Fruit fly (Drosophila melanogaster): ENCODE data around the gene CG5882.

CG5882 gene

dm6 chr3R:27118346-27118745, at the start of gene CG5882:
CG5882 (plus strand) TSS chr3R:27118646.
- TF ChIP-seq CG17801 (GFP tag; optimal IDR thresholded peaks at IDR 0.05; ENCODE audit: partially characterized antibody), result no peak

dm6 chr3R:27069201-27069600, 49.2 kb upstream of the CG5882 start:
- TF ChIP-seq CG17801 (GFP tag; optimal IDR thresholded peaks at IDR 0.05; ENCODE audit: partially characterized antibody), result no peak

- peak; percentile 23 for TF ChIP-seq CG17801 (GFP tag; optimal IDR thresholded peaks at IDR 0.05; ENCODE audit: partially characterized antibody)
These were observed 48.4 kb upstream of the CG5882 start, which contains the start of gene spz for dm6 chr3R:27069810-27070625. spz (minus strand) TSS chr3R:27070070.

DNA sequence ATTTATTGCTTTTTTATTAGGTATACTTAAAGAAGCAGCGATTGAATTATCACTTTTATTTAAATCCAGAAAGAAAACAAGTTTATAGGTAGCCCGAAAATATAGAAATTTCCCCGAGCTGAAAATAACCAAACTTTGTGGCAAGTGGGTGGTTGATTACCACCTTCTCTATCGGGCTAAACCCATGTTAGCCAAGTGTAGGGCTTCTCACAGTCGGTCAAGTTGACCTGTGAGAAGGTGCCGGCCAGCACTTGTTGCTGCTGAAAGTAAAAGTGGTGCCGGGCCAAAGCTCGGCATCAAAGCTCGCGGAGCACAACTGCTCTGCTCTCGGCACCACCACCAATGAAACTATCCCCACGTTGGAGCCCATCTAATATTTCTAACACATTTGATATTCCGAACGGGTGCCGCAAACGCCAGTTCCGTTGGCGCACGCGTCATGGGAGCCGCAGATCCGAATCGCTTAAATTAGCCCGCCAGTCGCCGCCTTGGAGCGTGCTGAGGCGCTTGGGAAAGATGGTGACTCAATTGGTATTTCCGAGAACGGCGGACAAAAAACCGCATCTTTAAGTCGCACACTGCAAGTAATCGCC, 47.4 kb upstream of the CG5882 start:
- TF ChIP-seq CG17801 (GFP tag; optimal IDR thresholded peaks at IDR 0.05; ENCODE audit: partially characterized antibody), result no peak

DNA sequence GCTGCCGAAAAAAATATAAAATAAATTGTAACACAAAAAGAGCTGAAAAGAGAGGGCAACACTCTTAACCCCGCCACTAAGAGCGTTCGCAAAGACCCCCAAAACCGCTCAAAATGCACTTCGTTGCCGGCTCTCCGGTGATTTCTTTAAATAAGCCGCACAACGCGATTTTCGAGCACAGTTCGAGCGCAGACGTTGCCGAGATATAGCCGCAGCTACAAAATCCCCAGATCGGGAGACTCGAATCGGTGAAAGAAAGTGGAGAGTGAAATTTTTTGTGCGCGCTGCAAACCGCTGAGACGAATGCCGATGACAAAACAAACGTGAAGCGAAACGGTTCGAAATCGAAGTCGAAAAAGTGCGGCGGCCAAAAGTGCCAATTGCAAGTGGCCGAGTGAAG, 42.8 kb upstream of the CG5882 start, which contains the start of gene CG14257:
Gene CG14257 (plus strand): TSS at position 177 of the 400 bp plus-strand sequence.
- no peak for TF ChIP-seq CG17801 (GFP tag; optimal IDR thresholded peaks at IDR 0.05; ENCODE audit: partially characterized antibody)

dm6 chr3R:27076618-27077017, 41.8 kb upstream of the CG5882 start:
- no peak for TF ChIP-seq CG17801 (GFP tag; optimal IDR thresholded peaks at IDR 0.05; ENCODE audit: partially characterized antibody)

dm6 chr3R:27082752-27083151, 35.7 kb upstream of the CG5882 start:
- TF ChIP-seq CG17801 (GFP tag; optimal IDR thresholded peaks at IDR 0.05; ENCODE audit: partially characterized antibody), result no peak

- TF ChIP-seq CG17801 (GFP tag; optimal IDR thresholded peaks at IDR 0.05; ENCODE audit: partially characterized antibody), result no peak
These were observed 33.9 kb upstream of the CG5882 start for dm6 chr3R:27084528-27085052.

DNA sequence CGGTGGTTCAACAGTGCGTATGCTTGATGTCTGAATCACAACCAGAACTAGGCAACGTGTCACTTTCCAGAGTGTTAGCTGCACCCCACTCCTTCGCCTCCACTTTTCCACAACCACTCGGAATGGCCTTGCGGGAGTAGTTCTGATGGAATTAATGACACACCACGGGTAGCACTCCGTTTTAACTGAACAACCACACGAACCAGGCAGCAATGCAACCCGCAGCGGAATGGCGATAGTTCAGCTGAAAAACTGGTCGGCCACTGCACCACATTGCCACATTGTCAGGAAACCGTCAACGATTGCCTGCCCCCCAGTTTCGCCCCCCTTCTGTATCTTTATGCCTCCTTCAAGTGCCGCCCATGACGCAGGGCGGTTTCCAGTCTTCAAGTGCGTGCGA, 30.9 kb upstream of the CG5882 start, which contains the start of gene Cpr97Ea:
Gene Cpr97Ea (minus strand): TSS at position 230 of the 400 bp plus-strand sequence.
- TF ChIP-seq CG17801 (GFP tag; optimal IDR thresholded peaks at IDR 0.05; ENCODE audit: partially characterized antibody), result no peak

DNA sequence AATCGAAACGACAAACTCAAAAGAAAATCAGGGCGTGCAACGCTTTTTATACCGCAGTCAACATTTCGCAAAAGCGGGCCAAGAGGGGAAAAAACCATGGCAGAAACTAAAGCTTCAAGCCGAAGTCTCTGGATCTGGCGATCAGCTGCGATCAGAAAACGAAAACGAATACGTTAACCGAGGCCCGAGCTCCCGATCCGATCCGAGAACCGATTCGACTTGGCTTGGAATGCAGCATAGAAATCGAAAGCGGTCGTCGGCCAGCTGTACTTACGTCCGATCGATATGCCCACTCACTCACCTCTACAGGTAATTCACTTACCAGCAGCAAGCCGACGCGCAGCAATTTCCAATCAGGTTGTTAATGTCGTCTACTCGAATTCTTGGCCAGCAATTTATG, 27.3 kb upstream of the CG5882 start, which contains the start of gene Cpr97Eb:
Gene Cpr97Eb (minus strand): TSS at position 25 of the 400 bp plus-strand sequence.
- no peak for TF ChIP-seq CG17801 (GFP tag; optimal IDR thresholded peaks at IDR 0.05; ENCODE audit: partially characterized antibody)

- no peak for TF ChIP-seq CG17801 (GFP tag; optimal IDR thresholded peaks at IDR 0.05; ENCODE audit: partially characterized antibody)
These were observed 26.2 kb upstream of the CG5882 start for dm6 chr3R:27092263-27092662.

dm6 chr3R:27092843-27093242, 25.6 kb upstream of the CG5882 start, which contains the start of gene CG14258:
CG14258 (plus strand) TSS chr3R:27093143.
- no peak for TF ChIP-seq CG17801 (GFP tag; optimal IDR thresholded peaks at IDR 0.05; ENCODE audit: partially characterized antibody)

- TF ChIP-seq CG17801 (GFP tag; optimal IDR thresholded peaks at IDR 0.05; ENCODE audit: partially characterized antibody), result no peak
These were observed 24.2 kb upstream of the CG5882 start, which contains the start of gene CG14259 for dm6 chr3R:27094233-27094632. CG14259 (plus strand) TSS chr3R:27094533.

- TF ChIP-seq CG17801 (GFP tag; optimal IDR thresholded peaks at IDR 0.05; ENCODE audit: partially characterized antibody), result no peak
These were observed 19.8 kb upstream of the CG5882 start for dm6 chr3R:27098638-27099037.

- TF ChIP-seq CG17801 (GFP tag; optimal IDR thresholded peaks at IDR 0.05; ENCODE audit: partially characterized antibody), result no peak
These were observed 18.9 kb upstream of the CG5882 start, which contains the start of gene eater for dm6 chr3R:27099579-27099978. eater (minus strand) TSS chr3R:27099679.

dm6 chr3R:27100930-27101329, 17.5 kb upstream of the CG5882 start, which contains the start of gene Jhbp11:
Jhbp11 (plus strand) TSS chr3R:27101230.
- no peak for TF ChIP-seq CG17801 (GFP tag; optimal IDR thresholded peaks at IDR 0.05; ENCODE audit: partially characterized antibody)
